Worm (Caenorhabditis elegans) whole organism, young adult: ENCODE results near the gene C32B5.18.

Experiments used
- Y67H2A.10 ChIP-seq: fragments of 200-800 bp; sonication (Bioruptor generic); conservative IDR thresholded peaks from 2 replicates; pipeline ENCODE4 v1.3.6; 2022; ENCODE audit warnings: missing genetic modification reagents, missing genetic modification characterization, missing compliant biosample characterization
- akir-1 ChIP-seq: fragments of 200-800 bp; sonication (Bioruptor generic); optimal IDR thresholded peaks from 2 replicates; lab custom pipeline; 2018; ENCODE audit warnings: mild to moderate bottlenecking, missing genetic modification characterization, moderate library complexity, missing compliant biosample characterization
- bed-1 ChIP-seq: fragments of 200-800 bp; sonication (Bioruptor generic); IDR thresholded peaks from 2 replicates; pipeline ENCODE4 v1.3.6; 2022; ENCODE audit warnings: missing genetic modification reagents, missing genetic modification characterization, missing compliant biosample characterization
- ceh-79 ChIP-seq: sonication (generic microtip); optimal IDR thresholded peaks from 2 replicates; lab custom pipeline; 2017; ENCODE audit warnings: mild to moderate bottlenecking, missing genetic modification characterization, missing compliant biosample characterization
- egl-44 ChIP-seq: fragments of 200-800 bp; sonication (Bioruptor generic); IDR thresholded peaks from 2 replicates; pipeline ENCODE4 v1.3.6; 2022; ENCODE audit warnings: missing genetic modification reagents, missing genetic modification characterization, missing compliant biosample characterization
- ets-4 ChIP-seq: fragments of 200-800 bp; sonication (Bioruptor generic); optimal IDR thresholded peaks from 2 replicates; lab custom pipeline; 2018; ENCODE audit warnings: mild to moderate bottlenecking, missing genetic modification characterization, missing compliant biosample characterization
- him-1 ChIP-seq: sonication (generic microtip); optimal IDR thresholded peaks from 2 replicates; lab custom pipeline; 2016; ENCODE audit warnings: missing genotype, missing genetic modification reagents, missing genetic modification characterization, missing compliant biosample characterization
- hlh-12 ChIP-seq: sonication (generic microtip); optimal IDR thresholded peaks from 2 replicates; lab custom pipeline; 2016; ENCODE audit warnings: missing genetic modification characterization, missing compliant biosample characterization
- hmg-1.2 ChIP-seq: fragments of 200-800 bp; sonication (Bioruptor generic); IDR thresholded peaks from 2 replicates; pipeline ENCODE4 v1.3.6; 2022; ENCODE audit warnings: missing genetic modification reagents, missing genetic modification characterization, missing compliant biosample characterization
- lag-1 ChIP-seq: fragments of 200-800 bp; sonication (Bioruptor generic); IDR thresholded peaks from 2 replicates; pipeline ENCODE4 v1.3.6; 2022; ENCODE audit warnings: missing genetic modification reagents, missing genetic modification characterization, missing compliant biosample characterization
- lir-1 ChIP-seq: fragments of 200-800 bp; sonication (Bioruptor generic); conservative IDR thresholded peaks from 2 replicates; pipeline ENCODE4 v1.3.6; 2022; ENCODE audit warnings: missing genetic modification reagents, missing genetic modification characterization, missing compliant biosample characterization
- madf-6 ChIP-seq: fragments of 200-800 bp; sonication (Bioruptor generic); IDR thresholded peaks from 2 replicates; pipeline ENCODE4 v1.3.6; 2022; ENCODE audit warnings: missing genetic modification reagents, missing genetic modification characterization, missing compliant biosample characterization
- tbp1 ChIP-seq: fragments of 200-800 bp; sonication (Bioruptor generic); optimal IDR thresholded peaks from 2 replicates; lab custom pipeline; 2018; ENCODE audit warnings: mild to moderate bottlenecking, missing genetic modification characterization, missing compliant biosample characterization
- zim-3 ChIP-seq: sonication (generic microtip); optimal IDR thresholded peaks from 2 replicates; lab custom pipeline; 2017; ENCODE audit warnings: mild to moderate bottlenecking, missing genetic modification characterization, moderate library complexity, missing compliant biosample characterization

- TF ChIP-seq him-1 = no peak
- TF ChIP-seq zim-3 (tag; lab: Kevin White, UChicago) = no peak
- TF ChIP-seq akir-1 (GFP tag; lab: Kevin White, UChicago) = no peak
- no peak for TF ChIP-seq hmg-1.2 (GFP tag; lab: Robert Waterston, UW)
- TF ChIP-seq madf-6 (GFP tag; lab: Robert Waterston, UW) = no peak
- no peak for TF ChIP-seq lir-1
- no peak for TF ChIP-seq ceh-79 (tag; lab: Kevin White, UChicago)
- no peak for TF ChIP-seq lag-1
- TF ChIP-seq bed-1 (GFP tag; lab: Robert Waterston, UW) = no peak
- no peak for TF ChIP-seq hlh-12
- TF ChIP-seq egl-44 = no peak
- TF ChIP-seq Y67H2A.10 (GFP tag; lab: Robert Waterston, UW) = no peak
- no peak for TF ChIP-seq ets-4 (GFP tag; lab: Kevin White, UChicago)
- TF ChIP-seq tbp1 (GFP tag; lab: Kevin White, UChicago) = no peak
Measured at ce11 chrII:940779-941178, 19.5 kb upstream of the C32B5.18 start, which contains the start of gene fbxc-36.
